Worm (Caenorhabditis elegans) whole organism, midembryonic: ENCODE measurements around the gene rab-14.

Experiments
- T22C8.4 ChIP-seq: fragments of 200-800 bp; sonication (Bioruptor generic); IDR thresholded peaks from 2 replicates; pipeline ENCODE4 v1.3.6; 2022; ENCODE audit warnings: missing genetic modification characterization, missing compliant biosample characterization
- cog-1 ChIP-seq: sonication (generic microtip); optimal IDR thresholded peaks from 2 replicates; lab custom pipeline; 2016; ENCODE audit warnings: missing genetic modification characterization, missing compliant biosample characterization
- flt-1 ChIP-seq: fragments of 200-800 bp; sonication (Bioruptor generic); IDR thresholded peaks from 2 replicates; pipeline ENCODE4 v1.3.6; 2022; ENCODE audit warnings: missing genetic modification characterization, missing compliant biosample characterization
- klf-2 ChIP-seq: fragments of 200-800 bp; sonication (Bioruptor generic); conservative IDR thresholded peaks from 2 replicates; pipeline ENCODE4 v1.3.6; 2022; ENCODE audit warnings: missing genetic modification reagents, missing genetic modification characterization, missing compliant biosample characterization
- med-1 ChIP-seq: sonication (generic microtip); optimal IDR thresholded peaks from 2 replicates; lab custom pipeline; 2017; ENCODE audit warnings: missing genetic modification characterization, mild to moderate bottlenecking, missing compliant biosample characterization, antibody characterized with exemption, missing genetic modification reagents; ENCODE audit not compliant: insufficient read depth
- ref-1 ChIP-seq: fragments of 200-800 bp; sonication (Bioruptor generic); conservative IDR thresholded peaks from 2 replicates; pipeline ENCODE4 v1.3.6; 2022; ENCODE audit warnings: missing genetic modification reagents, missing genetic modification characterization, missing compliant biosample characterization
- tab-1 ChIP-seq: fragments of 200-800 bp; sonication (Bioruptor generic); IDR thresholded peaks from 2 replicates; pipeline ENCODE4 v1.3.6; 2022; ENCODE audit warnings: missing genetic modification characterization, missing compliant biosample characterization
- ztf-23 ChIP-seq: fragments of 200-800 bp; sonication (Bioruptor generic); IDR thresholded peaks from 2 replicates; pipeline ENCODE4 v1.3.6; 2022; ENCODE audit warnings: missing genetic modification reagents, missing genetic modification characterization, missing compliant biosample characterization
- ztf-29 ChIP-seq: fragments of 200-800 bp; sonication (Bioruptor generic); IDR thresholded peaks from 2 replicates; pipeline ENCODE4 v1.3.6; 2022; ENCODE audit warnings: missing genetic modification reagents, missing genetic modification characterization, missing compliant biosample characterization

rab-14 gene

ce11 chrX:15607498-15608019 lies 1.1 kb upstream of the rab-14 start, which contains the start of gene nipi-3:
Gene nipi-3, plus strand, starts transcription at chrX:15607969.
- TF ChIP-seq cog-1 (tag; lab: Kevin White, UChicago) (no peak), ref-1 (GFP tag; lab: Robert Waterston, UW) (no peak), flt-1 (no peak), tab-1 (GFP tag; lab: Robert Waterston, UW) (no peak)

ce11 chrX:15604236-15604635 lies 2.2 kb downstream of the rab-14 start:
- TF ChIP-seq cog-1 (tag; lab: Kevin White, UChicago) (no peak), ref-1 (GFP tag; lab: Robert Waterston, UW) (no peak), tab-1 (GFP tag; lab: Robert Waterston, UW) (no peak), klf-2 (GFP tag; lab: Robert Waterston, UW) (no peak), med-1 (GFP tag; lab: Kevin White, UChicago) (no peak)

ce11 chrX:15600512-15601117 lies 5.8 kb downstream of the rab-14 start, which contains the start of gene ent-2:
Gene ent-2, plus strand, starts transcription at chrX:15601067.
- peak; percentile 99 for TF ChIP-seq ztf-23 (GFP tag; lab: Robert Waterston, UW)
- TF ChIP-seq ref-1 (GFP tag; lab: Robert Waterston, UW): no peak
- no peak for TF ChIP-seq klf-2 (GFP tag; lab: Robert Waterston, UW)

ce11 chrX:15599925-15600324 lies 6.5 kb downstream of the rab-14 start:
- TF ChIP-seq klf-2 (GFP tag; lab: Robert Waterston, UW) (no peak), tab-1 (GFP tag; lab: Robert Waterston, UW) (no peak), T22C8.4 (GFP tag; lab: Robert Waterston, UW) (no peak), med-1 (GFP tag; lab: Kevin White, UChicago) (no peak), ztf-29 (no peak), flt-1 (no peak), cog-1 (tag; lab: Kevin White, UChicago) (no peak), ztf-23 (GFP tag; lab: Robert Waterston, UW) (no peak), ref-1 (GFP tag; lab: Robert Waterston, UW) (no peak)

ce11 chrX:15598661-15599384 lies 7.6 kb downstream of the rab-14 start:
- TF ChIP-seq flt-1 (no peak), T22C8.4 (GFP tag; lab: Robert Waterston, UW) (no peak)

ce11 chrX:15597077-15597476 lies 9.4 kb downstream of the rab-14 start, which contains the start of gene K09A9.8:
Gene K09A9.8, minus strand, starts transcription at chrX:15597177.
- no peak for TF ChIP-seq ref-1 (GFP tag; lab: Robert Waterston, UW)
- TF ChIP-seq tab-1 (GFP tag; lab: Robert Waterston, UW): no peak
- TF ChIP-seq klf-2 (GFP tag; lab: Robert Waterston, UW): no peak
- no peak for TF ChIP-seq ztf-23 (GFP tag; lab: Robert Waterston, UW)
- no peak for TF ChIP-seq T22C8.4 (GFP tag; lab: Robert Waterston, UW)
- TF ChIP-seq med-1 (GFP tag; lab: Kevin White, UChicago): no peak
- TF ChIP-seq ztf-29: no peak
- no peak for TF ChIP-seq cog-1 (tag; lab: Kevin White, UChicago)
- no peak for TF ChIP-seq flt-1

- TF ChIP-seq cog-1 (tag; lab: Kevin White, UChicago): no peak
- TF ChIP-seq med-1 (GFP tag; lab: Kevin White, UChicago): no peak
- no peak for TF ChIP-seq klf-2 (GFP tag; lab: Robert Waterston, UW)
- no peak for TF ChIP-seq ztf-29
- TF ChIP-seq ztf-23 (GFP tag; lab: Robert Waterston, UW): no peak
Measured at ce11 chrX:15594019-15594418, 12.4 kb downstream of the rab-14 start.

- no peak for TF ChIP-seq ref-1 (GFP tag; lab: Robert Waterston, UW)
- TF ChIP-seq cog-1 (tag; lab: Kevin White, UChicago): no peak
- TF ChIP-seq med-1 (GFP tag; lab: Kevin White, UChicago): no peak
Measured at ce11 chrX:15593366-15593765, 13.1 kb downstream of the rab-14 start.

- no peak for TF ChIP-seq med-1 (GFP tag; lab: Kevin White, UChicago)
- no peak for TF ChIP-seq cog-1 (tag; lab: Kevin White, UChicago)
- no peak for TF ChIP-seq ztf-29
- no peak for TF ChIP-seq tab-1 (GFP tag; lab: Robert Waterston, UW)
- TF ChIP-seq flt-1: no peak
- TF ChIP-seq ztf-23 (GFP tag; lab: Robert Waterston, UW): no peak
Measured at ce11 chrX:15591068-15591467, 15.4 kb downstream of the rab-14 start, which contains the start of gene usp-33. Gene usp-33, plus strand, starts transcription at chrX:15591368.

- TF ChIP-seq ztf-29 (no peak), med-1 (GFP tag; lab: Kevin White, UChicago) (no peak)
Measured at ce11 chrX:15590347-15590928, 16.0 kb downstream of the rab-14 start, which contains the start of gene gas-1. Gene gas-1, minus strand, starts transcription at chrX:15590397.
